Fruit fly (Drosophila melanogaster) whole organism, embryonic: ENCODE results near the gene CG7029.

ENCODE experiments used
- Awh ChIP-seq: fragments of 200-800 bp; sonication (Bioruptor generic); IDR thresholded peaks from 2 replicates; pipeline ENCODE4, ENCODE4 v1.3.6; 2022; ENCODE audit warnings: missing biosample characterization, missing genetic modification characterization
- CG10209 ChIP-seq: fragments of 200-800 bp; sonication (Bioruptor generic); optimal IDR thresholded peaks from 3 replicates; lab custom pipeline; 2017; ENCODE audit warnings: missing biosample characterization, mild to moderate bottlenecking, missing genetic modification characterization, missing genetic modification reagents
- CG1233 ChIP-seq: fragments of 200-800 bp; sonication (Bioruptor generic); optimal IDR thresholded peaks from 4 replicates; lab custom pipeline; 2018; ENCODE audit warnings: missing biosample characterization, mild to moderate bottlenecking, missing genetic modification characterization
- CG12744 ChIP-seq: fragments of 200-800 bp; sonication (Bioruptor generic); optimal IDR thresholded peaks from 2 replicates; lab custom pipeline; 2016; ENCODE audit warnings: missing biosample characterization, missing genetic modification characterization
- CG14710 ChIP-seq: fragments of 200-800 bp; sonication (Bioruptor generic); optimal IDR thresholded peaks from 3 replicates; lab custom pipeline; 2019; ENCODE audit warnings: missing biosample characterization, mild to moderate bottlenecking, missing genetic modification characterization, moderate library complexity
- CG15073 ChIP-seq: fragments of 200-800 bp; sonication (Bioruptor generic); optimal IDR thresholded peaks from 2 replicates; lab custom pipeline; 2016; ENCODE audit warnings: missing biosample characterization, missing genetic modification characterization
- CG17186 ChIP-seq: fragments of 200-800 bp; sonication (Bioruptor generic); optimal IDR thresholded peaks from 3 replicates; lab custom pipeline; 2017; ENCODE audit warnings: missing biosample characterization, missing genetic modification reagents, missing genetic modification characterization
- CG18011 ChIP-seq: fragments of 200-800 bp; sonication (Bioruptor generic); optimal IDR thresholded peaks from 2 replicates; lab custom pipeline; 2017; ENCODE audit warnings: missing biosample characterization, missing genetic modification characterization, mild to moderate bottlenecking, moderate library complexity, missing genotype
- CG18476 ChIP-seq: fragments of 200-800 bp; sonication (Bioruptor generic); optimal IDR thresholded peaks from 2 replicates; lab custom pipeline; 2016; ENCODE audit warnings: missing biosample characterization, mild to moderate bottlenecking, missing genetic modification characterization
- CG18599 ChIP-seq: fragments of 200-800 bp; sonication (Bioruptor generic); optimal IDR thresholded peaks from 3 replicates; lab custom pipeline; 2017; ENCODE audit warnings: missing biosample characterization, missing genetic modification characterization, mild to moderate bottlenecking, moderate library complexity, missing genetic modification reagents
- CG2678 ChIP-seq: fragments of 200-800 bp; sonication (Bioruptor generic); optimal IDR thresholded peaks from 3 replicates; lab custom pipeline; 2019; ENCODE audit warnings: missing biosample characterization, mild to moderate bottlenecking, missing genetic modification characterization, moderate library complexity
- CG31365 ChIP-seq: fragments of 200-800 bp; sonication (Bioruptor generic); optimal IDR thresholded peaks from 2 replicates; lab custom pipeline; 2018; ENCODE audit warnings: missing biosample characterization, mild to moderate bottlenecking, missing genetic modification characterization
- CG33557 ChIP-seq: fragments of 200-800 bp; sonication (Bioruptor generic); optimal IDR thresholded peaks from 2 replicates; lab custom pipeline; 2019; ENCODE audit warnings: missing biosample characterization, mild to moderate bottlenecking, missing genetic modification characterization, moderate library complexity
- CG6654 ChIP-seq: fragments of 200-800 bp; sonication (Bioruptor generic); optimal IDR thresholded peaks from 2 replicates; lab custom pipeline; 2017; ENCODE audit warnings: missing biosample characterization, mild to moderate bottlenecking, missing genetic modification characterization
- CG8281 ChIP-seq: fragments of 200-800 bp; sonication (Bioruptor generic); optimal IDR thresholded peaks from 2 replicates; lab custom pipeline; 2018; ENCODE audit warnings: missing biosample characterization, mild to moderate bottlenecking, missing genetic modification characterization, moderate library complexity
- CG9215 ChIP-seq: fragments of 200-800 bp; sonication (Bioruptor generic); IDR thresholded peaks from 2 replicates; pipeline ENCODE4 v1.3.6; 2022; ENCODE audit warnings: missing biosample characterization, missing genetic modification characterization
- CG9609 ChIP-seq: fragments of 200-800 bp; sonication (Bioruptor generic); optimal IDR thresholded peaks from 3 replicates; lab custom pipeline; 2016; ENCODE audit warnings: missing biosample characterization, missing genetic modification characterization
- Dref ChIP-seq: fragments of 200-800 bp; sonication (Bioruptor generic); IDR thresholded peaks from 2 replicates; pipeline ENCODE4 v1.3.6; 2022; ENCODE audit warnings: missing biosample characterization, missing genetic modification characterization
- HLH4C ChIP-seq: fragments of 200-800 bp; sonication (Bioruptor generic); IDR thresholded peaks from 3 replicates; pipeline ENCODE4 v1.3.6; 2022; ENCODE audit warnings: missing biosample characterization, missing genetic modification characterization; ENCODE audit not compliant: partially characterized antibody
- Myb ChIP-seq: fragments of 200-800 bp; sonication (Bioruptor generic); optimal IDR thresholded peaks from 2 replicates; lab custom pipeline; 2016; ENCODE audit warnings: missing biosample characterization, missing genetic modification characterization
- Sry-δ ChIP-seq: fragments of 200-800 bp; sonication (Bioruptor generic); optimal IDR thresholded peaks from 2 replicates; lab custom pipeline; 2016; ENCODE audit warnings: missing biosample characterization, missing genetic modification characterization
- Usf ChIP-seq: fragments of 200-800 bp; sonication (Bioruptor generic); optimal IDR thresholded peaks from 2 replicates; lab custom pipeline; 2017; ENCODE audit warnings: missing genotype, missing biosample characterization, missing genetic modification characterization
- ap ChIP-seq: fragments of 200-800 bp; sonication (Bioruptor generic); IDR thresholded peaks from 2 replicates; pipeline ENCODE4 v1.3.6; 2022; ENCODE audit warnings: missing biosample characterization, missing genetic modification characterization
- ara ChIP-seq: fragments of 200-800 bp; sonication (Bioruptor generic); IDR thresholded peaks from 2 replicates; pipeline ENCODE4 v1.3.6; 2022; ENCODE audit warnings: missing biosample characterization, missing genetic modification characterization
- bbx ChIP-seq: fragments of 200-800 bp; sonication (Bioruptor generic); IDR thresholded peaks from 2 replicates; pipeline ENCODE4 v1.3.6; 2022; ENCODE audit warnings: missing biosample characterization, missing genetic modification characterization; ENCODE audit not compliant: partially characterized antibody
- bcd ChIP-seq: fragments of 200-800 bp; sonication (Bioruptor generic); optimal IDR thresholded peaks from 2 replicates; lab custom pipeline; 2017; ENCODE audit warnings: missing biosample characterization, mild to moderate bottlenecking, missing genetic modification characterization
- crp ChIP-seq, 2 experiments: fragments of 200-800 bp; sonication (Bioruptor generic); optimal IDR thresholded peaks; 2 replicates in 1 of 2; 3 replicates in 1 of 2; lab custom pipeline; 2017; ENCODE audit warnings: missing biosample characterization in 2 of 2, missing genetic modification characterization in 2 of 2, mild to moderate bottlenecking in 1 of 2, moderate library complexity in 1 of 2
- dmrt11E ChIP-seq: fragments of 200-800 bp; sonication (Bioruptor generic); optimal IDR thresholded peaks from 3 replicates; lab custom pipeline; 2018; ENCODE audit warnings: missing biosample characterization, mild to moderate bottlenecking, missing genetic modification characterization, moderate library complexity
- dmrt99B ChIP-seq: fragments of 200-800 bp; sonication (Bioruptor generic); optimal IDR thresholded peaks from 2 replicates; lab custom pipeline; 2018; ENCODE audit warnings: missing biosample characterization, mild to moderate bottlenecking, missing genetic modification characterization, moderate library complexity
- en ChIP-seq: fragments of 200-800 bp; sonication (Bioruptor generic); optimal IDR thresholded peaks from 2 replicates; lab custom pipeline; 2016; ENCODE audit warnings: missing biosample characterization, missing genetic modification characterization
- gsb ChIP-seq: fragments of 200-800 bp; sonication (Bioruptor generic); IDR thresholded peaks from 2 replicates; pipeline ENCODE4 v1.3.6; 2022; ENCODE audit warnings: missing biosample characterization, missing genetic modification characterization
- hbn ChIP-seq: fragments of 200-800 bp; sonication (Bioruptor generic); IDR thresholded peaks from 2 replicates; pipeline ENCODE4 v1.3.6; 2022; ENCODE audit warnings: missing biosample characterization, missing genetic modification characterization; ENCODE audit not compliant: partially characterized antibody
- klu ChIP-seq: fragments of 200-800 bp; sonication (Bioruptor generic); IDR thresholded peaks from 2 replicates; pipeline ENCODE4 v1.3.6; 2022; ENCODE audit warnings: missing biosample characterization, missing genetic modification characterization
- lbe ChIP-seq: fragments of 200-800 bp; sonication (Bioruptor generic); optimal IDR thresholded peaks from 2 replicates; lab custom pipeline; 2016; ENCODE audit warnings: missing biosample characterization, mild to moderate bottlenecking, missing genetic modification characterization
- lilli ChIP-seq: fragments of 200-800 bp; sonication (Bioruptor generic); optimal IDR thresholded peaks from 3 replicates; lab custom pipeline; 2016; ENCODE audit warnings: missing biosample characterization, missing genetic modification characterization
- org-1 ChIP-seq: fragments of 200-800 bp; sonication (Bioruptor generic); optimal IDR thresholded peaks from 2 replicates; lab custom pipeline; 2017; ENCODE audit warnings: missing biosample characterization, missing genetic modification characterization
- p53 ChIP-seq: fragments of 200-800 bp; sonication (Bioruptor generic); optimal IDR thresholded peaks from 2 replicates; lab custom pipeline; 2016; ENCODE audit warnings: missing biosample characterization, missing genetic modification characterization
- repo ChIP-seq: fragments of 200-800 bp; sonication (Bioruptor generic); optimal IDR thresholded peaks from 2 replicates; lab custom pipeline; 2016; ENCODE audit warnings: missing biosample characterization, missing genetic modification characterization
- sisA ChIP-seq: fragments of 200-800 bp; sonication (Bioruptor generic); IDR thresholded peaks from 2 replicates; pipeline ENCODE4 v1.3.6; 2022; ENCODE audit warnings: missing biosample characterization, missing genetic modification characterization
- slou ChIP-seq: fragments of 200-800 bp; sonication (Bioruptor generic); optimal IDR thresholded peaks from 3 replicates; lab custom pipeline; 2016; ENCODE audit warnings: missing biosample characterization, missing genetic modification characterization
- sna ChIP-seq: fragments of 200-800 bp; sonication (Bioruptor generic); IDR thresholded peaks from 2 replicates; pipeline ENCODE4 v1.3.6; 2022; ENCODE audit warnings: missing biosample characterization, missing genetic modification characterization; ENCODE audit not compliant: partially characterized antibody
- sqz ChIP-seq: fragments of 200-800 bp; sonication (Bioruptor generic); optimal IDR thresholded peaks from 3 replicates; lab custom pipeline; 2018; ENCODE audit warnings: missing biosample characterization, mild to moderate bottlenecking, missing genetic modification characterization
- sr ChIP-seq: fragments of 200-800 bp; sonication (Bioruptor generic); IDR thresholded peaks from 3 replicates; pipeline ENCODE4 v1.3.6; 2022; ENCODE audit warnings: missing biosample characterization, missing genetic modification characterization
- stc ChIP-seq: fragments of 200-800 bp; sonication (Bioruptor generic); IDR thresholded peaks from 2 replicates; pipeline ENCODE4 v1.3.6; 2022; ENCODE audit warnings: missing biosample characterization, missing genetic modification characterization
- toy ChIP-seq: fragments of 200-800 bp; sonication (Bioruptor generic); IDR thresholded peaks from 2 replicates; pipeline ENCODE4 v1.3.6; 2022; ENCODE audit warnings: missing biosample characterization, missing genetic modification characterization
- twi ChIP-seq: fragments of 200-800 bp; optimal IDR thresholded peaks from 2 replicates; lab custom pipeline; 2019; ENCODE audit warnings: missing biosample characterization, mild to moderate bottlenecking, missing genetic modification characterization, moderate library complexity
- vnd ChIP-seq: fragments of 200-800 bp; sonication (Bioruptor generic); IDR thresholded peaks from 3 replicates; pipeline ENCODE4 v1.3.6; 2022; ENCODE audit warnings: missing biosample characterization, missing genetic modification characterization; ENCODE audit not compliant: partially characterized antibody
- zen ChIP-seq: fragments of 200-800 bp; sonication (Bioruptor generic); optimal IDR thresholded peaks from 3 replicates; lab custom pipeline; 2018; ENCODE audit warnings: missing biosample characterization, mild to moderate bottlenecking, missing genetic modification characterization, moderate library complexity
- zf30C ChIP-seq: fragments of 200-800 bp; sonication (Bioruptor generic); optimal IDR thresholded peaks from 3 replicates; lab custom pipeline; 2018; ENCODE audit warnings: missing biosample characterization, mild to moderate bottlenecking, missing genetic modification characterization
- zfh1 ChIP-seq: fragments of 200-800 bp; sonication (Bioruptor generic); IDR thresholded peaks from 3 replicates; pipeline ENCODE4 v1.3.6; 2022; ENCODE audit warnings: missing biosample characterization, missing genetic modification characterization

The CG7029 gene

dm6 chr3R:22750534-22750947 lies at the start of gene CG7029, which contains the start of the genes rumi and Usp12-46 (continued):
- TF ChIP-seq CG18476 (peak; percentile 81), zfh1 (GFP tag; lab: Robert Waterston, UW) (peak; percentile 92), zf30C (no peak), zen (tag; lab: Kevin White, UChicago) (peak; percentile 89), Sry-δ (GFP tag; lab: Kevin White, UChicago) (peak; percentile 82), lbe (GFP tag; lab: Kevin White, UChicago) (peak; percentile 79), hbn (peak; percentile 75), ap (peak; percentile 67), sisA (GFP tag; lab: Robert Waterston, UW) (peak; percentile 85), klu (GFP tag; lab: Robert Waterston, UW) (peak; percentile 63), Dref (GFP tag; lab: Robert Waterston, UW) (peak; percentile 52; the same call in 1 of the 2 replicates), CG18599 (GFP tag; lab: Kevin White, UChicago) (peak; percentile 83), Awh (peak; percentile 63), bbx (peak; percentile 67), twi (tag; lab: Kevin White, UChicago) (peak; percentile 80), repo (GFP tag; lab: Kevin White, UChicago) (peak; percentile 88), CG6654 (GFP tag; lab: Kevin White, UChicago) (peak; percentile 44), lilli (GFP tag; lab: Kevin White, UChicago) (peak; percentile 95), dmrt11E (tag; lab: Kevin White, UChicago) (peak; percentile 87), en (GFP tag; lab: Kevin White, UChicago) (peak; percentile 77), HLH4C (GFP tag; lab: Robert Waterston, UW) (peak; percentile 78), Myb (GFP tag; lab: Kevin White, UChicago) (peak; percentile 80), CG10209 (peak; percentile 84), CG17186 (GFP tag; lab: Kevin White, UChicago) (peak; percentile 76), Usf (GFP tag; lab: Kevin White, UChicago) (peak; percentile 70), bcd (peak; percentile 76), toy (peak; percentile 63), slou (peak; percentile 69), CG12744 (GFP tag; lab: Kevin White, UChicago) (peak; percentile 81), CG2678 (tag; lab: Kevin White, UChicago) (no peak), crp (GFP tag; optimal IDR thresholded peaks at IDR 0.05; lab: Kevin White, UChicago) (peak in 1 of 2 experiments; percentile 60), sr (GFP tag; lab: Robert Waterston, UW) (peak; percentile 54; the same call in 1 of the 3 replicates), vnd (GFP tag; lab: Robert Waterston, UW) (peak; percentile 66; the same call in 2 of the 3 replicates), CG33557 (peak; percentile 84), gsb (GFP tag; lab: Robert Waterston, UW) (peak; percentile 46; the same call in 1 of the 2 replicates), stc (GFP tag; lab: Robert Waterston, UW) (peak; percentile 78), p53 (GFP tag; lab: Kevin White, UChicago) (peak; percentile 86), CG15073 (GFP tag; lab: Kevin White, UChicago) (peak; percentile 43), CG31365 (tag; lab: Kevin White, UChicago) (peak; percentile 2), CG8281 (peak; percentile 47), CG14710 (peak; percentile 100), CG9215 (GFP tag; lab: Robert Waterston, UW) (peak; percentile 77), sqz (GFP tag; lab: Kevin White, UChicago) (peak; percentile 57), dmrt99B (tag; lab: Kevin White, UChicago) (no peak), org-1 (GFP tag; lab: Kevin White, UChicago) (peak; percentile 66), CG9609 (GFP tag; lab: Kevin White, UChicago) (peak; percentile 87), CG18011 (GFP tag; lab: Kevin White, UChicago) (peak; percentile 67), CG1233 (peak; percentile 82), ara (GFP tag; lab: Robert Waterston, UW) (peak; percentile 79), sna (GFP tag; lab: Robert Waterston, UW) (peak; percentile 83)
